Worm (Caenorhabditis elegans): Measurements from ENCODE around the gene H23L24.4.

- TF ChIP-seq nhr-76 (tag; optimal IDR thresholded peaks at IDR 0.05): no peak
- TF ChIP-seq sea-2 (GFP tag; optimal IDR thresholded peaks at IDR 0.05): no peak
These were observed 18.3 kb upstream of the H23L24.4 start, which contains the start of gene F21D5.9 for ce11 chrIV:8723720-8724119.

Data from whole organism, L3 larva.